Worm (Caenorhabditis elegans) whole organism, late embryonic: Measurements from ENCODE around the gene srh-4.

Source experiments
- ama-1 ChIP-seq: fragments of 150-350 bp; optimal IDR thresholded peaks from 2 replicates; lab custom pipeline; 2014
- ceh-2 ChIP-seq: sonication (generic microtip); optimal IDR thresholded peaks from 2 replicates; lab custom pipeline; 2016; ENCODE audit warnings: missing genotype, missing genetic modification characterization, missing compliant biosample characterization
- ref-2 ChIP-seq: sonication (generic microtip); optimal IDR thresholded peaks from 2 replicates; lab custom pipeline; 2016; ENCODE audit warnings: missing genetic modification characterization, missing compliant biosample characterization
- sox-4 ChIP-seq: sonication (generic microtip); optimal IDR thresholded peaks from 2 replicates; lab custom pipeline; 2017; ENCODE audit warnings: mild to moderate bottlenecking, missing genetic modification characterization, inconsistent platforms, missing compliant biosample characterization
- unc-55 ChIP-seq: sonication (generic microtip); optimal IDR thresholded peaks from 2 replicates; lab custom pipeline; 2017; ENCODE audit warnings: missing biosample characterization, missing genetic modification reagents, missing genetic modification characterization

- TF ChIP-seq ama-1 (lab: Kevin White, UChicago), result no peak
- no peak for TF ChIP-seq ceh-2 (tag; lab: Kevin White, UChicago)
- no peak for TF ChIP-seq unc-55 (GFP tag; lab: Kevin White, UChicago)
- no peak for TF ChIP-seq sox-4 (tag; lab: Kevin White, UChicago)
- no peak for TF ChIP-seq ref-2 (tag; lab: Kevin White, UChicago)
Observed at ce11 chrV:4022309-4022708, 12.0 kb downstream of the srh-4 start, which contains the start of gene cyp-35A3.
